Fruit fly (Drosophila melanogaster): ENCODE measurements around the gene CG32262.

The CG32262 gene

dm6 chr3L:3806330-3806729 lies 3.7 kb downstream of the CG32262 start, which contains the start of the genes CG32264, ntc and IntS10 (continued):
- TF ChIP-seq Aef1 (GFP tag; IDR thresholded peaks at IDR 0.05) (peak; percentile 66), fd64A (GFP tag; optimal IDR thresholded peaks at IDR 0.05) (no peak), CG17829 (tag; optimal IDR thresholded peaks at IDR 0.05) (peak; percentile 61), CG8281 (tag; optimal IDR thresholded peaks at IDR 0.05) (no peak), bbx (GFP tag; IDR thresholded peaks at IDR 0.05; ENCODE audit: partially characterized antibody) (no peak), CHES-1-like (GFP tag; optimal IDR thresholded peaks at IDR 0.05) (peak; percentile 91), CG9876 (GFP tag; optimal IDR thresholded peaks at IDR 0.05) (peak; percentile 69), cad (GFP tag; optimal IDR thresholded peaks at IDR 0.05) (no peak), lab (GFP tag; optimal IDR thresholded peaks at IDR 0.05) (peak; percentile 69), ftz-f1 (GFP tag; optimal IDR thresholded peaks at IDR 0.05) (no peak), CG18599 (GFP tag; optimal IDR thresholded peaks at IDR 0.05) (peak; percentile 75), ewg (GFP tag; optimal IDR thresholded peaks at IDR 0.05) (peak; percentile 34), fu2 (GFP tag; optimal IDR thresholded peaks at IDR 0.05) (peak; percentile 79), ken (GFP tag; IDR thresholded peaks at IDR 0.05) (peak; percentile 64; the same call in 2 of the 3 replicates), CG7271 (tag; optimal IDR thresholded peaks at IDR 0.05) (no peak), amos (GFP tag; IDR thresholded peaks at IDR 0.05; ENCODE audit: partially characterized antibody) (peak; percentile 39; the same call in 1 of the 2 replicates), ham (GFP tag; IDR thresholded peaks at IDR 0.05) (no peak), prd (optimal IDR thresholded peaks at IDR 0.05) (no peak), prd (GFP tag; IDR thresholded peaks at IDR 0.05) (peak; percentile 67), CG14441 (GFP tag; IDR thresholded peaks at IDR 0.05) (peak; percentile 52), CG11504 (tag; optimal IDR thresholded peaks at IDR 0.05) (no peak), pnt (GFP tag; optimal IDR thresholded peaks at IDR 0.05) (peak; percentile 15), Chrac-16 (GFP tag; optimal IDR thresholded peaks at IDR 0.05) (peak; percentile 78), mam (GFP tag; optimal IDR thresholded peaks at IDR 0.05) (peak; percentile 77), oc (tag; optimal IDR thresholded peaks at IDR 0.05) (no peak), CG12219 (GFP tag; optimal IDR thresholded peaks at IDR 0.05) (peak; percentile 29), croc (GFP tag; conservative IDR thresholded peaks at IDR 0.05) (peak; percentile 34; the same call in 2 of the 3 replicates), CG3838 (GFP tag; optimal IDR thresholded peaks at IDR 0.05) (peak; percentile 36)

- TF ChIP-seq dmrt11E (tag; optimal IDR thresholded peaks at IDR 0.05) (peak; percentile 31), ATbp (GFP tag; optimal IDR thresholded peaks at IDR 0.05) (peak; percentile 39), peb (GFP tag; IDR thresholded peaks at IDR 0.05) (no peak; the same call in 1 of the 2 replicates), fu2 (GFP tag; optimal IDR thresholded peaks at IDR 0.05) (peak; percentile 70), CG13287 (GFP tag; IDR thresholded peaks at IDR 0.05; ENCODE audit: partially characterized antibody) (no peak), Sry-δ (GFP tag; optimal IDR thresholded peaks at IDR 0.05) (peak; percentile 21), Doc2 (GFP tag; IDR thresholded peaks at IDR 0.05) (peak; percentile 48; the same call in 1 of the 2 replicates), CG14860 (GFP tag; IDR thresholded peaks at IDR 0.05; ENCODE audit: partially characterized antibody) (no peak), lilli (GFP tag; optimal IDR thresholded peaks at IDR 0.05) (peak; percentile 90), Nf-YC (tag; optimal IDR thresholded peaks at IDR 0.05) (peak; percentile 63), CG17912 (GFP tag; optimal IDR thresholded peaks at IDR 0.05) (no peak), lbe (GFP tag; optimal IDR thresholded peaks at IDR 0.05) (peak; percentile 6), CG6765 (GFP tag; optimal IDR thresholded peaks at IDR 0.05) (peak; percentile 62), CG11456 (GFP tag; IDR thresholded peaks at IDR 0.05) (peak; percentile 89), Med (GFP tag) (peak; percentile 98), CG9215 (GFP tag; IDR thresholded peaks at IDR 0.05) (peak; percentile 75), gt (GFP tag; IDR thresholded peaks at IDR 0.05) (0 out of 2 replicates have a peak, but pooled peaks have one; percentile 25), nerfin-2 (GFP tag; IDR thresholded peaks at IDR 0.05; ENCODE audit: partially characterized antibody) (no peak), Opbp (GFP tag; IDR thresholded peaks at IDR 0.05; ENCODE audit: partially characterized antibody) (no peak), esg (GFP tag; conservative IDR thresholded peaks at IDR 0.05) (peak; percentile 75), CG7928 (GFP tag; optimal IDR thresholded peaks at IDR 0.05) (peak; percentile 43), CG4328 (GFP tag; optimal IDR thresholded peaks at IDR 0.05) (no peak), Stat92E (GFP tag; optimal IDR thresholded peaks at IDR 0.05) (no peak), BEAF-32 (GFP tag; optimal IDR thresholded peaks at IDR 0.05) (no peak)
These were observed 7.3 kb downstream of the CG32262 start for dm6 chr3L:3802677-3803076.
